Worm (Caenorhabditis elegans): ENCODE data around the gene nspd-5.

The nspd-5 gene

DNA sequence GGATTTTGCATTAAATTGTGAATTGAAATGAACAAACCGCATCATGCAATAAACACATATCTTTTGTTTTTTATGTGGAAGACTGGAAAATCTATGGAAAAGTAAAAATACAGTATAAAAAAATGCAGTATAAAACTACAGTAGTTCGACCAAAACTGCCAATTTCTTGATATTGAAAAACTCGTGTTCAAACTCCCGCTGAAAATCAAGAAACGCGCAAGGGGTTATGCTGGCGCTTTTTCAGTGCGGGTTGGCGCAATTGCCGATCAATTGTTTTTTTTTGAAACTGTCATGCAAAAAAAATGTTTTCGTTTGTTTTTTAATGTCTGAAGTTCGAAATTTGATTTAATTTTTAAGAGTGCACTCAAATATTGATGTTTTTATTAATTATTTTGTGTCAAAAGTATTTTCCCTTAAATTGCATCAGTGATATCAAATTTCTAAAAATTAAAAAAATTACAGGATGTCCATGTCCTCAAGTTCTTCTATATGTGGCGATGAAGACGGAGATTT, 8.5 kb downstream of the nspd-5 start, which contains the start of gene dnj-9 (continued):
- TF ChIP-seq madf-3 (GFP tag; IDR thresholded peaks at IDR 0.05), result peak; percentile 92
- TF ChIP-seq nfyb-1 (GFP tag; IDR thresholded peaks at IDR 0.05), result peak; percentile 95
- no peak for TF ChIP-seq mxl-1 (tag; optimal IDR thresholded peaks at IDR 0.05)
- TF ChIP-seq egl-44 (GFP tag; IDR thresholded peaks at IDR 0.05), result peak; percentile 82; the same call in 1 of the 2 replicates
- TF ChIP-seq T26A5.8 (tag; optimal IDR thresholded peaks at IDR 0.05), result no peak
- TF ChIP-seq attf-3 (GFP tag; conservative IDR thresholded peaks at IDR 0.05), result peak; percentile 68
- TF ChIP-seq bed-2 (GFP tag; IDR thresholded peaks at IDR 0.05), result no peak
- TF ChIP-seq ztf-26 (tag; optimal IDR thresholded peaks at IDR 0.05), result peak; percentile 84
- peak; percentile 94 for TF ChIP-seq K11D2.4 (GFP tag; IDR thresholded peaks at IDR 0.05)
- TF ChIP-seq nhr-179 (tag; optimal IDR thresholded peaks at IDR 0.05), result no peak
- TF ChIP-seq xnd-1 (tag; optimal IDR thresholded peaks at IDR 0.05), result peak; percentile 83
- TF ChIP-seq Y53G8AR.9 (GFP tag; conservative IDR thresholded peaks at IDR 0.05), result peak; percentile 98
- peak; percentile 88 for TF ChIP-seq hsf-1 (GFP tag; IDR thresholded peaks at IDR 0.05)
- peak; percentile 62 for TF ChIP-seq hrde-1 (tag; optimal IDR thresholded peaks at IDR 0.05; ENCODE audit: borderline replicate concordance)
- peak; percentile 75 for TF ChIP-seq unc-130 (GFP tag; optimal IDR thresholded peaks at IDR 0.05)
- no peak for TF ChIP-seq ceh-58 (GFP tag; IDR thresholded peaks at IDR 0.05)
- TF ChIP-seq sea-2 (GFP tag; IDR thresholded peaks at IDR 0.05), result no peak
- no peak for TF ChIP-seq zim-3 (tag; optimal IDR thresholded peaks at IDR 0.05)
- peak; percentile 94 for TF ChIP-seq snpc-3.4 (tag; optimal IDR thresholded peaks at IDR 0.05)
- TF ChIP-seq lin-26 (GFP tag; IDR thresholded peaks at IDR 0.05), result peak; percentile 40; the same call in 1 of the 2 replicates
- peak; percentile 81 for TF ChIP-seq chd-7 (tag; optimal IDR thresholded peaks at IDR 0.05)
- peak; percentile 83; the same call in 1 of the 2 replicates for TF ChIP-seq let-526 (GFP tag; IDR thresholded peaks at IDR 0.05)
- TF ChIP-seq Y79H2A.3 (GFP tag; conservative IDR thresholded peaks at IDR 0.05), result 0 out of 2 replicates have a peak, but pooled peaks have one; percentile 11
- peak; percentile 91 for TF ChIP-seq efl-1 (GFP tag; optimal IDR thresholded peaks at IDR 0.05)
- peak; percentile 95 for TF ChIP-seq Y56A3A.18 (GFP tag; IDR thresholded peaks at IDR 0.05)
- TF ChIP-seq cebp-1 (GFP tag; IDR thresholded peaks at IDR 0.05), result peak; percentile 54
- TF ChIP-seq cebp-1 (tag; optimal IDR thresholded peaks at IDR 0.05), result peak; percentile 92
- TF ChIP-seq dpff-1 (tag; optimal IDR thresholded peaks at IDR 0.05), result no peak
- TF ChIP-seq akir-1 (GFP tag; optimal IDR thresholded peaks at IDR 0.05), result no peak
- TF ChIP-seq madf-6 (GFP tag; IDR thresholded peaks at IDR 0.05), result peak; percentile 95
- no peak for TF ChIP-seq zfh-2 (GFP tag; conservative IDR thresholded peaks at IDR 0.05)
- TF ChIP-seq Y95B8A.8 (GFP tag; IDR thresholded peaks at IDR 0.05), result peak; percentile 77; the same call in 1 of the 2 replicates
- TF ChIP-seq mes-4 (tag; optimal IDR thresholded peaks at IDR 0.05), result peak; percentile 34
- TF ChIP-seq sdz-38 (tag; optimal IDR thresholded peaks at IDR 0.05), result no peak
- TF ChIP-seq tbx-9 (tag; optimal IDR thresholded peaks at IDR 0.05; ENCODE audit: borderline replicate concordance), result no peak
- TF ChIP-seq atf-7 (tag; optimal IDR thresholded peaks at IDR 0.05), result peak; percentile 82
- peak; percentile 74 for TF ChIP-seq snpc-4 (GFP tag; optimal IDR thresholded peaks at IDR 0.05)
- peak in 3 of 4 experiments; percentile 82 to 86 (median 84) for TF ChIP-seq snpc-4 (tag; optimal IDR thresholded peaks at IDR 0.05)
- peak; percentile 64 for TF ChIP-seq nhr-80 (tag; optimal IDR thresholded peaks at IDR 0.05)
- TF ChIP-seq Y67H2A.10 (GFP tag; conservative IDR thresholded peaks at IDR 0.05), result peak; percentile 37; the same call in 1 of the 2 replicates
- no peak for TF ChIP-seq ztf-3 (GFP tag; optimal IDR thresholded peaks at IDR 0.05)
- TF ChIP-seq hmg-20 (GFP tag; IDR thresholded peaks at IDR 0.05), result peak; percentile 85
- TF ChIP-seq attf-5 (GFP tag; optimal IDR thresholded peaks at IDR 0.05), result peak; percentile 95
- peak; percentile 97 for TF ChIP-seq lin-40 (tag; optimal IDR thresholded peaks at IDR 0.05)
- TF ChIP-seq nhr-90 (tag; optimal IDR thresholded peaks at IDR 0.05), result no peak
- peak; percentile 92 for TF ChIP-seq snpc-1.3 (tag; optimal IDR thresholded peaks at IDR 0.05; ENCODE audit: insufficient read depth)
- TF ChIP-seq F22D6.2 (tag; optimal IDR thresholded peaks at IDR 0.05), result peak; percentile 87
- peak; percentile 81 for TF ChIP-seq him-1 (tag; optimal IDR thresholded peaks at IDR 0.05)
- TF ChIP-seq attf-6 (GFP tag; IDR thresholded peaks at IDR 0.05), result peak; percentile 73
